Worm (Caenorhabditis elegans) whole organism, midembryonic: ENCODE measurements around the gene C05C8.1.

Experiments
- flt-1 ChIP-seq: fragments of 200-800 bp; sonication (Bioruptor generic); IDR thresholded peaks from 2 replicates; pipeline ENCODE4 v1.3.6; 2022; ENCODE audit warnings: missing genetic modification characterization, missing compliant biosample characterization
- klf-2 ChIP-seq: fragments of 200-800 bp; sonication (Bioruptor generic); conservative IDR thresholded peaks from 2 replicates; pipeline ENCODE4 v1.3.6; 2022; ENCODE audit warnings: missing genetic modification reagents, missing genetic modification characterization, missing compliant biosample characterization
- ref-1 ChIP-seq: fragments of 200-800 bp; sonication (Bioruptor generic); conservative IDR thresholded peaks from 2 replicates; pipeline ENCODE4 v1.3.6; 2022; ENCODE audit warnings: missing genetic modification reagents, missing genetic modification characterization, missing compliant biosample characterization
- tab-1 ChIP-seq: fragments of 200-800 bp; sonication (Bioruptor generic); IDR thresholded peaks from 2 replicates; pipeline ENCODE4 v1.3.6; 2022; ENCODE audit warnings: missing genetic modification characterization, missing compliant biosample characterization
- ztf-23 ChIP-seq: fragments of 200-800 bp; sonication (Bioruptor generic); IDR thresholded peaks from 2 replicates; pipeline ENCODE4 v1.3.6; 2022; ENCODE audit warnings: missing genetic modification reagents, missing genetic modification characterization, missing compliant biosample characterization
- ztf-29 ChIP-seq: fragments of 200-800 bp; sonication (Bioruptor generic); IDR thresholded peaks from 2 replicates; pipeline ENCODE4 v1.3.6; 2022; ENCODE audit warnings: missing genetic modification reagents, missing genetic modification characterization, missing compliant biosample characterization

ce11 chrV:7198403-7198802 lies 41.2 kb upstream of the C05C8.1 start:
- no peak for TF ChIP-seq ztf-29 (GFP tag; lab: Robert Waterston, UW)
- TF ChIP-seq ztf-23 (GFP tag; lab: Robert Waterston, UW): no peak
- TF ChIP-seq tab-1: no peak
- no peak for TF ChIP-seq ref-1 (GFP tag; lab: Robert Waterston, UW)
- no peak for TF ChIP-seq flt-1 (GFP tag; lab: Robert Waterston, UW)
- TF ChIP-seq klf-2: no peak
